Worm (Caenorhabditis elegans): Measurements from ENCODE around the gene fbxc-22.
"Not testable (repeated sequence)": the region's sequence is repeated elsewhere in the genome, so short reads cannot be mapped to it uniquely, and the experiment has no call there.

fbxc-22 gene

DNA sequence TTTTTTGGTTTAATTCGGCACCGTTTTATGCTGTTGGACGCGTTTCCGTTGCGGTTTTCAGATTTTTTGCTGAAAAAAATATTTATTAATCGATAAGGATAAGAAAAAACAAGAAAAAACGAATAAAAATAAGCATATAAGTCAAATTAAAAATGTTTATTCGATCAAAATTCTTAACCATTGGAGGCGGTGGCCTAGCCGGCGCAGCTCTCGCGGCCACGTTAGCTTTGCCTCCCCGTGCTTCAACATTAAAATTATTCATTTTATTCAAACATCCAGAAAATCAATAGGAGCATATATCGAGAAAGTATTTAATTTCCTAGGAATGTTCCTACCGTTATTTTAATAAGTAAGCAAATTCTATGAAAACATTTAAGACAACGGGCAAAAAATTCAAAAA is 28.0 kb downstream of the fbxc-22 start, which contains the start of gene ZC204.14:
ZC204.14 (minus strand) TSS at position 69 of the 400 bp plus-strand sequence.
- TF ChIP-seq lsy-2 (tag; optimal IDR thresholded peaks at IDR 0.05) (peak in 1 of 2 experiments; percentile 41), sma-3 (GFP tag; optimal IDR thresholded peaks at IDR 0.05) (no peak), sma-9 (GFP tag; optimal IDR thresholded peaks at IDR 0.05) (no peak), sma-9 (tag; optimal IDR thresholded peaks at IDR 0.05) (no peak), mab-5 (tag; optimal IDR thresholded peaks at IDR 0.05) (no peak)

- TF ChIP-seq lsy-2 (tag; optimal IDR thresholded peaks at IDR 0.05), result peak in 1 of 2 experiments; percentile 33
Observed at ce11 chrII:1661300-1661838, 29.5 kb downstream of the fbxc-22 start.

DNA sequence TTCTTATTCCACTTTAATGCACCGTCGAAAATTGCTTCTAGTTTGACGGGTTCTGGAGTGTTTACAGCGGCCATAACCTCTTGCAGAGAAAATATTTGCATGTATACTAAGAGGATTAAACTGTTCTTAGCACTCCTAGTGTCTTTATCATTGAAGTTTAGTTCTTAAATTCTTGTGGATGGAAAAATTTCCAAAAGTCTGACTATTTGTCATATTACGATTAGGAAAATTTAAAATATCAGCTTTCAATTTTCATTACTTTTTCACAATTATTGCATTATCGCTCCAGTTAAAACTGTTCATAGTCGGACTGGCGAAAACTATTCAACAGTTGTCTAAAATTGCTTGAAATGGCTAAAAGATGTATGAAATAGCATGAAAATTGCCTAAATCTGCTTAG is 30.0 kb downstream of the fbxc-22 start, which contains the start of gene ZC204.13:
ZC204.13 (minus strand) TSS at position 101 of the 400 bp plus-strand sequence.
- not testable (repeated sequence) for TF ChIP-seq ceh-82, nhr-21, nhr-23 (tag; optimal IDR thresholded peaks at IDR 0.05)

DNA sequence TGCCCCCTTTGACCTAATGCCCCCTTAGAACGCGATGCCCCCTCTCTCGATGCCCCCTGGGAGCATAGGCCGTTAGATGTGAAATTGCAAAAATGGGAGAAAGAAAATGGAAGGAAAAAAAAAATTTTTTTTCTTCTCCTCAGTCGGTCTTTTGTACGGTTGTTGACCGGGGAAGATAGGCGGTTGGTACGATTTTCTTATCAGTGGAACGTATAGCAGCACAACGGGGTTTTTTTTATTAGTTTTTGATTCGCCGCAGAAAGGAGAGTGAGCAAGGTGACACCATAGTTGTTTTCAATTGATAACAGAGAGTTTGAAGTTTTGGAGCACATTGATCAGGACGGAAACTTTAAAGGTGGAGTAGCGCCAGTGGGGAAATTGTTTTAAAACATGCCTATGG is 31.2 kb downstream of the fbxc-22 start:
- TF ChIP-seq fos-1 (tag; optimal IDR thresholded peaks at IDR 0.05), result peak; percentile 21

ce11 chrII:1657202-1657601 is 33.7 kb downstream of the fbxc-22 start, which contains the start of gene ZC204.12:
Gene ZC204.12, minus strand, starts transcription at chrII:1657302.
- TF ChIP-seq crh-2 (tag; optimal IDR thresholded peaks at IDR 0.05), result no peak
- no peak for TF ChIP-seq lsy-2 (tag; optimal IDR thresholded peaks at IDR 0.05)
- no peak for TF ChIP-seq C34F6.9 (tag; optimal IDR thresholded peaks at IDR 0.05)
- TF ChIP-seq unc-62 (GFP tag; optimal IDR thresholded peaks at IDR 0.05), result no peak
- TF ChIP-seq nhr-237 (tag; optimal IDR thresholded peaks at IDR 0.05), result no peak
- no peak for TF ChIP-seq mab-5 (tag; optimal IDR thresholded peaks at IDR 0.05)
- TF ChIP-seq nhr-129 (tag; optimal IDR thresholded peaks at IDR 0.05), result no peak
- TF ChIP-seq snpc-4 (tag; optimal IDR thresholded peaks at IDR 0.05), result no peak
- TF ChIP-seq R02D3.7 (tag; optimal IDR thresholded peaks at IDR 0.05), result no peak
- TF ChIP-seq nhr-6 (tag; optimal IDR thresholded peaks at IDR 0.05), result no peak
- TF ChIP-seq unc-55 (GFP tag; optimal IDR thresholded peaks at IDR 0.05), result no peak
- no peak for TF ChIP-seq egl-27 (tag; optimal IDR thresholded peaks at IDR 0.05)
- no peak for TF ChIP-seq nhr-11 (tag; optimal IDR thresholded peaks at IDR 0.05)
- TF ChIP-seq sma-9 (GFP tag; optimal IDR thresholded peaks at IDR 0.05), result no peak
- no peak for TF ChIP-seq sma-9 (tag; optimal IDR thresholded peaks at IDR 0.05)
- no peak for TF ChIP-seq sem-4 (tag; optimal IDR thresholded peaks at IDR 0.05)
- TF ChIP-seq lin-13 (GFP tag; optimal IDR thresholded peaks at IDR 0.05), result no peak
- no peak for TF ChIP-seq nhr-10 (tag; optimal IDR thresholded peaks at IDR 0.05)
- no peak for TF ChIP-seq gmeb-1 (tag; optimal IDR thresholded peaks at IDR 0.05)

DNA sequence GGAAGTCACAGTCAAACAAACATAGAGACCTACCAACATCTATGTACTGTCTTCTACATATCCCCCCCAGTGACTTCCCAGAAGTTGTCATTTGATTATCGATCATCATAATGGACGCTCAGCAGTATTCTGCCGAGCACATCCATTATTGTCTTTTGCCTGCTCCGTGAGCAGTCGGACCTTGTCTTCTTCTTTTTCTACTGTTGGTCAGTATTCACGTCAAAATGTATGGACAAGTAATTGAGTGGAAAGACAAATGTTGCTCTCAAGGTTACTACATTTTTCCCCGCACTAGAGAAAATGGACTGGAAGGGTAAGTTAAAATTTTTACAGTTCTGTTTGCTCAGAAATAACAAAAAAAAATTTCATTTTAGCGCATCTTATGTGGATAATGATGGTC is 36.0 kb downstream of the fbxc-22 start, which contains the start of gene btb-12:
btb-12 (plus strand) TSS at position 301 of the 400 bp plus-strand sequence.
- TF ChIP-seq zag-1 (tag; optimal IDR thresholded peaks at IDR 0.05) (no peak), ztf-1 (GFP tag; conservative IDR thresholded peaks at IDR 0.05) (no peak), C34F6.9 (tag; optimal IDR thresholded peaks at IDR 0.05) (no peak), ztf-11 (tag; optimal IDR thresholded peaks at IDR 0.05) (no peak), sma-3 (GFP tag; optimal IDR thresholded peaks at IDR 0.05) (no peak), lin-13 (GFP tag; optimal IDR thresholded peaks at IDR 0.05) (no peak), nhr-11 (tag; optimal IDR thresholded peaks at IDR 0.05) (no peak), peb-1 (tag; optimal IDR thresholded peaks at IDR 0.05) (no peak), nhr-10 (tag; optimal IDR thresholded peaks at IDR 0.05) (no peak), unc-62 (GFP tag; optimal IDR thresholded peaks at IDR 0.05) (no peak), nhr-77 (tag; optimal IDR thresholded peaks at IDR 0.05) (no peak), elt-3 (tag; optimal IDR thresholded peaks at IDR 0.05) (no peak)

DNA sequence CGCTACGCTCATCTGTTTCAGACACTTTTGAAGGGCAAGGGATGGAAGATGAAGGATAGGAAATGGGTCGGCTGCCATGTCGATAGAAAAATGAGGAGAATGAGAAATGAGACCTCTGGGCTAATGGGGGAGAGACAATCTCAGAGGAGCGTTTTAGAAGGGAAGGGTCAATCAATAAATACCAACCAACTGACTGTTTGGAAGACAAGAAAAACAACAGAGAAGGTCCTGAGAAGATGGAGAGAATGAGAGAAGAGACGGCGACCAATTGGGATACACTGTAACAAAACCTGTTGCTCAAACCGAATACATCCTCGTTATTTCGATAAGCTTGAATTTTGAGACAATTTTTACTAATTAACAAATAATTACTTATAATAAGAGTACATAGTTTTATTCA is 37.5 kb downstream of the fbxc-22 start, which contains the start of gene fbxb-15:
fbxb-15 (minus strand) TSS at position 101 of the 400 bp plus-strand sequence.
- TF ChIP-seq nhr-11 (tag; optimal IDR thresholded peaks at IDR 0.05), result no peak
- no peak for TF ChIP-seq nhr-6 (tag; optimal IDR thresholded peaks at IDR 0.05)
- no peak for TF ChIP-seq dmd-4 (tag; optimal IDR thresholded peaks at IDR 0.05)
- no peak for TF ChIP-seq mdl-1 (tag; optimal IDR thresholded peaks at IDR 0.05)
- TF ChIP-seq alr-1 (tag; optimal IDR thresholded peaks at IDR 0.05), result no peak
- no peak for TF ChIP-seq sma-9 (GFP tag; optimal IDR thresholded peaks at IDR 0.05)
- TF ChIP-seq sma-9 (tag; optimal IDR thresholded peaks at IDR 0.05), result no peak
- TF ChIP-seq unc-39 (tag; optimal IDR thresholded peaks at IDR 0.05), result no peak
- no peak for TF ChIP-seq lin-39 (tag; optimal IDR thresholded peaks at IDR 0.05)
- TF ChIP-seq zag-1 (tag; optimal IDR thresholded peaks at IDR 0.05), result no peak
